Fruit fly (Drosophila melanogaster): Measurements from ENCODE around the gene CG34012.

CG34012 gene

DNA sequence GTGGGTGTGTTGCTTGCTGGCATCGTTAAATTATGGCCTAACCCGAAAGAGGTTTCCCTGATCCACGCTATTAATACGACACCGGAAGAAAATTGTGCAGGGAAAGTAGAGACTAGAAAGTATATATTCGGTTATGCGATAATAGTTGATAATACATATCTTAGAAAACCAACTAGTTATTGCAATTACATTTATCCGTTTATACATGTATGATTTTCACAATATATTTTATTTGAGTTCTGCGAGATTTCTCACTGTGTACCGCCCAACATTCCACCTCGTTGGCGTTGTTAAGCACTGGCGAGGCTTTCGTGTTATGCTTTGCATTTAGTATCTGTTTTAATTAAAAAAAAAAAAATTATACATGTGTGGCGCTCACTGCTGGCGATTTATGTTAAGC, 46.1 kb upstream of the CG34012 start (continued):
- TF ChIP-seq CG10209 (GFP tag; optimal IDR thresholded peaks at IDR 0.05) (no peak), corto (GFP tag; optimal IDR thresholded peaks at IDR 0.05) (no peak), danr (GFP tag; IDR thresholded peaks at IDR 0.05) (no peak), CG7745 (tag; optimal IDR thresholded peaks at IDR 0.05) (no peak), CG11723 (GFP tag; optimal IDR thresholded peaks at IDR 0.05) (no peak), CG14860 (GFP tag; IDR thresholded peaks at IDR 0.05; ENCODE audit: partially characterized antibody) (no peak), CG9215 (GFP tag; IDR thresholded peaks at IDR 0.05) (no peak), CG12942 (GFP tag; optimal IDR thresholded peaks at IDR 0.05) (no peak), CG7357 (GFP tag; IDR thresholded peaks at IDR 0.05) (0 out of 3 replicates have a peak, but pooled peaks have one; percentile 6), CG11696 (GFP tag; IDR thresholded peaks at IDR 0.05) (no peak), CoRest (tag; optimal IDR thresholded peaks at IDR 0.05) (peak; percentile 7), ato (GFP tag; IDR thresholded peaks at IDR 0.05; ENCODE audit: partially characterized antibody) (no peak), lbe (GFP tag; optimal IDR thresholded peaks at IDR 0.05) (no peak), CG4854 (GFP tag; optimal IDR thresholded peaks at IDR 0.05) (no peak), CG3407 (GFP tag; optimal IDR thresholded peaks at IDR 0.05) (no peak), inv (GFP tag; IDR thresholded peaks at IDR 0.05; ENCODE audit: partially characterized antibody) (no peak), YL-1 (GFP tag; optimal IDR thresholded peaks at IDR 0.05) (no peak), dysf (GFP tag; IDR thresholded peaks at IDR 0.05) (0 out of 3 replicates have a peak, but pooled peaks have one; percentile 23), cad (GFP tag; optimal IDR thresholded peaks at IDR 0.05) (no peak), Doc2 (GFP tag; IDR thresholded peaks at IDR 0.05) (no peak), Ets65A (GFP tag) (peak; percentile 14), Bteb2 (GFP tag; optimal IDR thresholded peaks at IDR 0.05) (no peak), CG14667 (GFP tag; IDR thresholded peaks at IDR 0.05) (0 out of 2 replicates have a peak, but pooled peaks have one; percentile 22), CG16813 (GFP tag; IDR thresholded peaks at IDR 0.05; ENCODE audit: partially characterized antibody) (no peak), dimm (GFP tag; IDR thresholded peaks at IDR 0.05) (no peak), Stat92E (GFP tag; optimal IDR thresholded peaks at IDR 0.05) (no peak), Xbp1 (GFP tag; optimal IDR thresholded peaks at IDR 0.05) (peak; percentile 24), CG11093 (GFP tag; IDR thresholded peaks at IDR 0.05) (no peak), HLH54F (GFP tag; optimal IDR thresholded peaks at IDR 0.05) (no peak), Sox102F (GFP tag; optimal IDR thresholded peaks at IDR 0.05) (peak; percentile 44), CG7556 (GFP tag; optimal IDR thresholded peaks at IDR 0.05) (no peak), yki (optimal IDR thresholded peaks at IDR 0.05) (no peak), rib (GFP tag; IDR thresholded peaks at IDR 0.05) (no peak), z (GFP tag; IDR thresholded peaks at IDR 0.05) (no peak), CG33213 (GFP tag; optimal IDR thresholded peaks at IDR 0.05) (no peak), CG13624 (GFP tag; optimal IDR thresholded peaks at IDR 0.05) (no peak), chn (GFP tag; optimal IDR thresholded peaks at IDR 0.05) (no peak), ham (GFP tag; IDR thresholded peaks at IDR 0.05) (no peak), CG13775 (GFP tag; optimal IDR thresholded peaks at IDR 0.05) (no peak), ERR (GFP tag; optimal IDR thresholded peaks at IDR 0.05) (no peak), CG6689 (GFP tag; IDR thresholded peaks at IDR 0.05) (peak; percentile 35; the same call in 1 of the 2 replicates), zfh2 (GFP tag; optimal IDR thresholded peaks at IDR 0.05) (no peak), bsh (GFP tag; optimal IDR thresholded peaks at IDR 0.05) (peak in 1 of 2 experiments; percentile 25), CG4617 (GFP tag; optimal IDR thresholded peaks at IDR 0.05; ENCODE audit: borderline replicate concordance) (no peak), Med (GFP tag) (peak; percentile 72), sens (GFP tag) (peak; percentile 63), fd64A (GFP tag; optimal IDR thresholded peaks at IDR 0.05) (no peak), CG10431 (GFP tag; optimal IDR thresholded peaks at IDR 0.05) (no peak), pan (optimal IDR thresholded peaks at IDR 0.05) (no peak), pan (GFP tag; optimal IDR thresholded peaks at IDR 0.05 in 1 of 2, IDR thresholded peaks at IDR 0.05 in 1 of 2) (peak in 1 of 2 experiments; percentile 64), so (GFP tag; IDR thresholded peaks at IDR 0.05) (peak; percentile 54; the same call in 1 of the 3 replicates), dpn (GFP tag; optimal IDR thresholded peaks at IDR 0.05) (peak in 1 of 2 experiments; percentile 6)
